Worm (Caenorhabditis elegans) whole organism, young adult: ENCODE data around the gene R04D3.3.
A peak's percentile ranks its signal among the peaks of the same experiment; 100 is the strongest.

Experiments
- C17E4.6 ChIP-seq: fragments of 200-800 bp; sonication (Bioruptor generic); IDR thresholded peaks from 2 replicates; pipeline ENCODE4 v1.3.6; 2022; ENCODE audit warnings: missing genetic modification reagents, missing genetic modification characterization, missing compliant biosample characterization
- F10E7.11 ChIP-seq: sonication (generic microtip); optimal IDR thresholded peaks from 2 replicates; lab custom pipeline; 2017; ENCODE audit warnings: mild to moderate bottlenecking, missing genetic modification characterization, moderate library complexity, missing compliant biosample characterization
- F49E8.2 ChIP-seq: sonication (generic microtip); optimal IDR thresholded peaks from 3 replicates; lab custom pipeline; 2017; ENCODE audit warnings: missing genetic modification characterization, mild to moderate bottlenecking, missing compliant biosample characterization, antibody characterized with exemption, moderate library complexity; ENCODE audit not compliant: insufficient read depth
- Y95B8A.8 ChIP-seq: fragments of 200-800 bp; sonication (Bioruptor generic); IDR thresholded peaks from 2 replicates; pipeline ENCODE4 v1.3.6; 2022; ENCODE audit warnings: missing genetic modification reagents, missing genetic modification characterization, missing compliant biosample characterization
- attf-3 ChIP-seq: fragments of 200-800 bp; sonication (Bioruptor generic); conservative IDR thresholded peaks from 2 replicates; pipeline ENCODE4 v1.3.6; 2022; ENCODE audit warnings: missing genetic modification reagents, missing genetic modification characterization, missing compliant biosample characterization
- dpff-1 ChIP-seq: sonication (generic microtip); optimal IDR thresholded peaks from 2 replicates; lab custom pipeline; 2017; ENCODE audit warnings: mild to moderate bottlenecking, missing genetic modification characterization, missing compliant biosample characterization
- him-1 ChIP-seq: sonication (generic microtip); optimal IDR thresholded peaks from 2 replicates; lab custom pipeline; 2016; ENCODE audit warnings: missing genotype, missing genetic modification reagents, missing genetic modification characterization, missing compliant biosample characterization
- hlh-12 ChIP-seq: sonication (generic microtip); optimal IDR thresholded peaks from 2 replicates; lab custom pipeline; 2016; ENCODE audit warnings: missing genetic modification characterization, missing compliant biosample characterization
- hmg-20 ChIP-seq: fragments of 200-800 bp; sonication (Bioruptor generic); IDR thresholded peaks from 2 replicates; pipeline ENCODE4 v1.3.6; 2022; ENCODE audit warnings: missing genetic modification reagents, missing genetic modification characterization, missing compliant biosample characterization
- madf-10 ChIP-seq: sonication (generic microtip); optimal IDR thresholded peaks from 2 replicates; lab custom pipeline; 2016; ENCODE audit warnings: mild to moderate bottlenecking, missing genetic modification characterization, missing compliant biosample characterization
- madf-3 ChIP-seq: fragments of 200-800 bp; sonication (Bioruptor generic); IDR thresholded peaks from 2 replicates; pipeline ENCODE4 v1.3.6; 2022; ENCODE audit warnings: missing genetic modification reagents, missing genetic modification characterization, missing compliant biosample characterization
- pha-4 ChIP-seq: fragments of 150-350 bp; sonication (generic microtip); optimal IDR thresholded peaks from 2 replicates; lab custom pipeline; 2014; ENCODE audit warnings: missing biosample characterization, missing genetic modification reagents, missing genetic modification characterization
- unc-62 ChIP-seq: fragments of 150-350 bp; optimal IDR thresholded peaks from 2 replicates; lab custom pipeline; 2014; ENCODE audit warnings: missing biosample characterization, missing genetic modification reagents, missing genetic modification characterization

DNA sequence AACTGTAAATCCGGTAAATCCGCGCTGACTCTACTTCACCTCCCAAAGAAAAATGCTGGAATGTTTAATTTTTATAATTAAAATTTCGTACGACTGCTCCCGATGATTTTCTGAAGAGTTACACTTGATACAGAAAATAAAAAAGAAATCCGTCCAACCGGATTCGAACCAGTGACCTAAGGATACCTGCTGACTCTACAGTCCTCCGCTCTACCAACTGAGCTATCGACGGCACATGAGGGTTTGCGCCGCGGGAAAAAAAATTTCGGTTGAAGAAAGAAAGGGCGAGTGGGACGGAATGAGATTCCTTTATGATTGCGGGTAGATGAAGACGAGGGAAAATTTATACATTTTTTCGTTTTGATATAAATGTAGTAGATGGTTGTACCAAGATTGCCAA, 5.8 kb downstream of the R04D3.3 start:
- TF ChIP-seq C17E4.6 (no peak), unc-62 (no peak), dpff-1 (tag; lab: Kevin White, UChicago) (no peak), Y95B8A.8 (GFP tag; lab: Robert Waterston, UW) (no peak), hmg-20 (GFP tag; lab: Robert Waterston, UW) (no peak), attf-3 (no peak), pha-4 (tag; lab: Kevin White, UChicago) (no peak), madf-10 (tag; lab: Kevin White, UChicago) (no peak), hlh-12 (no peak), him-1 (tag; lab: Kevin White, UChicago) (peak; percentile 65), madf-3 (GFP tag; lab: Robert Waterston, UW) (no peak), F49E8.2 (tag; lab: Kevin White, UChicago) (no peak), F10E7.11 (no peak)
